Worm (Caenorhabditis elegans) whole organism, L4/young adult: ENCODE data around the gene Y38C1AA.6.

Source experiments
- W03F9.2 ChIP-seq: fragments of 150-350 bp; optimal IDR thresholded peaks from 2 replicates; lab custom pipeline; 2014; ENCODE audit warnings: missing biosample characterization, missing genetic modification characterization
- him-1 ChIP-seq: sonication (generic microtip); optimal IDR thresholded peaks from 2 replicates; lab custom pipeline; 2016; ENCODE audit warnings: missing genotype, missing genetic modification reagents, missing genetic modification characterization, missing compliant biosample characterization

- TF ChIP-seq him-1 (tag; lab: Kevin White, UChicago) (no peak), W03F9.2 (tag; lab: Kevin White, UChicago) (no peak)
Measured at ce11 chrIV:207885-208284, 45.3 kb downstream of the Y38C1AA.6 start, which contains the start of gene Y38C1AA.1.
